Worm (Caenorhabditis elegans) whole organism, L4 larva: ENCODE results near the gene cutl-11.

Experiments used
- F49E8.2 ChIP-seq: sonication (generic microtip); optimal IDR thresholded peaks from 2 replicates; lab custom pipeline; 2016; ENCODE audit warnings: missing compliant biosample characterization, mild to moderate bottlenecking, missing genetic modification characterization, borderline replicate concordance
- T26A8.4 ChIP-seq: fragments of 200-800 bp; sonication (Bioruptor generic); IDR thresholded peaks from 2 replicates; pipeline ENCODE4 v1.3.6; 2022; ENCODE audit warnings: missing genetic modification characterization, missing compliant biosample characterization
- daf-12 ChIP-seq: fragments of 150-350 bp; optimal IDR thresholded peaks from 2 replicates; lab custom pipeline; 2014; ENCODE audit warnings: missing biosample characterization, missing genetic modification reagents, missing genetic modification characterization
- daf-19 ChIP-seq: fragments of 200-800 bp; sonication (Bioruptor generic); conservative IDR thresholded peaks from 2 replicates; pipeline ENCODE4 v1.3.6; 2022; ENCODE audit warnings: missing genetic modification characterization, missing compliant biosample characterization
- fkh-10 ChIP-seq: fragments of 150-350 bp; optimal IDR thresholded peaks from 2 replicates; lab custom pipeline; 2014; ENCODE audit warnings: missing biosample characterization, missing genetic modification reagents, missing genetic modification characterization
- hlh-11 ChIP-seq: fragments of 200-800 bp; sonication (Bioruptor generic); optimal IDR thresholded peaks from 2 replicates; lab custom pipeline; 2018; ENCODE audit warnings: mild to moderate bottlenecking, missing genetic modification characterization, missing compliant biosample characterization
- nhr-237 ChIP-seq: sonication (generic microtip); optimal IDR thresholded peaks from 2 replicates; lab custom pipeline; 2017; ENCODE audit warnings: missing biosample characterization, missing genetic modification characterization
- nhr-6 ChIP-seq: fragments of 150-350 bp; optimal IDR thresholded peaks from 2 replicates; lab custom pipeline; 2014; ENCODE audit warnings: missing biosample characterization, missing genetic modification characterization
- tra-1 ChIP-seq: fragments of 200-800 bp; sonication (Bioruptor generic); IDR thresholded peaks from 2 replicates; pipeline ENCODE4 v1.3.6; 2022; ENCODE audit warnings: missing genetic modification reagents, missing genetic modification characterization, missing compliant biosample characterization
- unc-130 ChIP-seq: sonication (generic microtip); optimal IDR thresholded peaks from 2 replicates; lab custom pipeline; 2016; ENCODE audit warnings: missing genetic modification reagents, missing genetic modification characterization, missing compliant biosample characterization
- ztf-11 ChIP-seq: fragments of 150-350 bp; optimal IDR thresholded peaks from 2 replicates; lab custom pipeline; 2014; ENCODE audit warnings: missing biosample characterization, missing genetic modification characterization

ce11 chrX:11696696-11697095, 46.0 kb upstream of the cutl-11 start, which contains the start of gene C44C10.12:
- TF ChIP-seq T26A8.4 (GFP tag; lab: Robert Waterston, UW) (no peak), daf-19 (GFP tag; lab: Robert Waterston, UW) (no peak), ztf-11 (tag; lab: Kevin White, UChicago) (no peak), hlh-11 (tag; lab: Kevin White, UChicago) (no peak), nhr-237 (no peak), tra-1 (no peak), fkh-10 (GFP tag; lab: Kevin White, UChicago) (no peak), nhr-6 (tag; lab: Kevin White, UChicago) (no peak), F49E8.2 (no peak), daf-12 (no peak), unc-130 (no peak)
